Worm (Caenorhabditis elegans) whole organism, midembryonic: ENCODE data around the gene F01D5.10.

Experiments used
- T22C8.4 ChIP-seq: fragments of 200-800 bp; sonication (Bioruptor generic); IDR thresholded peaks from 2 replicates; pipeline ENCODE4 v1.3.6; 2022; ENCODE audit warnings: missing genetic modification characterization, missing compliant biosample characterization
- cog-1 ChIP-seq: sonication (generic microtip); optimal IDR thresholded peaks from 2 replicates; lab custom pipeline; 2016; ENCODE audit warnings: missing genetic modification characterization, missing compliant biosample characterization
- flt-1 ChIP-seq: fragments of 200-800 bp; sonication (Bioruptor generic); IDR thresholded peaks from 2 replicates; pipeline ENCODE4 v1.3.6; 2022; ENCODE audit warnings: missing genetic modification characterization, missing compliant biosample characterization
- klf-2 ChIP-seq: fragments of 200-800 bp; sonication (Bioruptor generic); conservative IDR thresholded peaks from 2 replicates; pipeline ENCODE4 v1.3.6; 2022; ENCODE audit warnings: missing genetic modification reagents, missing genetic modification characterization, missing compliant biosample characterization
- med-1 ChIP-seq: sonication (generic microtip); optimal IDR thresholded peaks from 2 replicates; lab custom pipeline; 2017; ENCODE audit warnings: missing genetic modification characterization, mild to moderate bottlenecking, missing compliant biosample characterization, antibody characterized with exemption, missing genetic modification reagents; ENCODE audit not compliant: insufficient read depth
- ref-1 ChIP-seq: fragments of 200-800 bp; sonication (Bioruptor generic); conservative IDR thresholded peaks from 2 replicates; pipeline ENCODE4 v1.3.6; 2022; ENCODE audit warnings: missing genetic modification reagents, missing genetic modification characterization, missing compliant biosample characterization
- tab-1 ChIP-seq: fragments of 200-800 bp; sonication (Bioruptor generic); IDR thresholded peaks from 2 replicates; pipeline ENCODE4 v1.3.6; 2022; ENCODE audit warnings: missing genetic modification characterization, missing compliant biosample characterization
- ztf-29 ChIP-seq: fragments of 200-800 bp; sonication (Bioruptor generic); IDR thresholded peaks from 2 replicates; pipeline ENCODE4 v1.3.6; 2022; ENCODE audit warnings: missing genetic modification reagents, missing genetic modification characterization, missing compliant biosample characterization

DNA sequence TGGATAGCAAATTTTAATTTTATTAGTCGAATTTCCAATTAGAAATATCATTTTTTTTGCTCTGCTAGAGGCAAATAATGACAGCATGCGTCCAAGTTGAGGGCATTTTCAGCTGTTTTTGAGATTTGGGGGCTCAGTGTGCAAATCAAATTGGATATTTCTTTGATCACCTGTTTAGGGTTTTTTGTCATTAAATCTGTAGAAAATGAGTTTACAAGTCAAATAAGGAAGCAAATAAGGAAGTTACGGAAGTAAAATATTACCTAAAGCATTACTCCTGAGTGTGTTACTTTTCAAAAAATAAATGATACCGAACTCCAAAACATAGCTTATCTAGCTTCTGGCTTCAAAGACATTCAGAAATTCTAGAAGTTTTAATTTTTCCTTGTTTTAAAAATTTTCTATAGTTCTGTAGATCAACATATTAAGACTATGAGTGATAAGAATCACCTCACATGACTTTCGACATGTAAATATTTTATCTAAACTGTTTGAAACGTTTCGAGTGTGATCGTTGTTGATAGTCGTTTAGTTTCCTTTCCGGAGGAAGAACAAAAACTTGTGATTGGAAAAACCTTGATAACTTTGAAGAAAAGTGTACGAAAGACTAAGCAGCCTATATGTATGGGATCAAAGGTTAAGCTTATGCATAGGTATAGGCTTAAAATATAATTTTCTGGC, 41.2 kb downstream of the F01D5.10 start, which contains the start of gene sre-48:
- no peak for TF ChIP-seq cog-1 (tag; lab: Kevin White, UChicago)
- no peak for TF ChIP-seq ref-1
- TF ChIP-seq T22C8.4 (GFP tag; lab: Robert Waterston, UW), result no peak
- no peak for TF ChIP-seq klf-2 (GFP tag; lab: Robert Waterston, UW)
- no peak for TF ChIP-seq ztf-29 (GFP tag; lab: Robert Waterston, UW)
- no peak for TF ChIP-seq med-1 (GFP tag; lab: Kevin White, UChicago)
- TF ChIP-seq flt-1, result no peak
- no peak for TF ChIP-seq tab-1
